Fruit fly (Drosophila melanogaster): ENCODE results near the gene CG10098.

The CG10098 gene

dm6 chr3R:7171384-7172099 lies 47.2 kb downstream of the CG10098 start (continued):
- TF ChIP-seq CG7963 (GFP tag; IDR thresholded peaks at IDR 0.05; ENCODE audit: partially characterized antibody) (no peak), tgo (GFP tag; IDR thresholded peaks at IDR 0.05) (no peak), ap (GFP tag; IDR thresholded peaks at IDR 0.05) (no peak), CG6689 (GFP tag; IDR thresholded peaks at IDR 0.05) (no peak), CG17829 (tag; optimal IDR thresholded peaks at IDR 0.05) (no peak), grn (GFP tag; optimal IDR thresholded peaks at IDR 0.05) (no peak), CG15514 (GFP tag; optimal IDR thresholded peaks at IDR 0.05) (no peak), Sin3A (optimal IDR thresholded peaks at IDR 0.05) (no peak), CG3163 (GFP tag; optimal IDR thresholded peaks at IDR 0.05) (no peak), CG9727 (GFP tag; optimal IDR thresholded peaks at IDR 0.05) (peak; percentile 16), Ptx1 (GFP tag; IDR thresholded peaks at IDR 0.05) (no peak), Scr (GFP tag; IDR thresholded peaks at IDR 0.05; ENCODE audit: partially characterized antibody) (no peak), ssp (GFP tag; IDR thresholded peaks at IDR 0.05) (no peak), Trl (optimal IDR thresholded peaks at IDR 0.05) (no peak), Trl (GFP tag; optimal IDR thresholded peaks at IDR 0.05) (no peak), chm (GFP tag; IDR thresholded peaks at IDR 0.05) (no peak), Ets65A (GFP tag) (peak; percentile 91), Sox102F (GFP tag; optimal IDR thresholded peaks at IDR 0.05) (peak; percentile 30), CG7928 (GFP tag; optimal IDR thresholded peaks at IDR 0.05) (no peak), chn (GFP tag; optimal IDR thresholded peaks at IDR 0.05) (no peak), sug (tag; optimal IDR thresholded peaks at IDR 0.05) (no peak), Blimp-1 (GFP tag; optimal IDR thresholded peaks at IDR 0.05) (peak; percentile 57), CoRest (tag; optimal IDR thresholded peaks at IDR 0.05) (peak; percentile 11), Lhr (GFP tag; optimal IDR thresholded peaks at IDR 0.05) (no peak), CG12659 (GFP tag; optimal IDR thresholded peaks at IDR 0.05) (no peak), zf30C (GFP tag; optimal IDR thresholded peaks at IDR 0.05) (no peak), Hr78 (GFP tag; optimal IDR thresholded peaks at IDR 0.05) (no peak), al (GFP tag; IDR thresholded peaks at IDR 0.05) (no peak), gcm2 (GFP tag; optimal IDR thresholded peaks at IDR 0.05) (no peak), E2f1 (GFP tag; IDR thresholded peaks at IDR 0.05) (no peak), Nf-YA (GFP tag; IDR thresholded peaks at IDR 0.05) (no peak), Opbp (GFP tag; IDR thresholded peaks at IDR 0.05; ENCODE audit: partially characterized antibody) (no peak), NC2α (GFP tag; optimal IDR thresholded peaks at IDR 0.05) (no peak), dimm (GFP tag; IDR thresholded peaks at IDR 0.05) (no peak), grau (tag; optimal IDR thresholded peaks at IDR 0.05) (no peak), Tbp (GFP tag; optimal IDR thresholded peaks at IDR 0.05) (no peak), gt (GFP tag; IDR thresholded peaks at IDR 0.05) (no peak), hth (optimal IDR thresholded peaks at IDR 0.05) (no peak), Asciz (GFP tag; optimal IDR thresholded peaks at IDR 0.05) (no peak), Hmr (GFP tag; optimal IDR thresholded peaks at IDR 0.05) (no peak), CG42726 (GFP tag; IDR thresholded peaks at IDR 0.05; ENCODE audit: partially characterized antibody) (no peak), ro (GFP tag; IDR thresholded peaks at IDR 0.05) (no peak), CG2712 (tag; optimal IDR thresholded peaks at IDR 0.05) (peak; percentile 65), CG13424 (tag; optimal IDR thresholded peaks at IDR 0.05) (peak; percentile 18), Pdp1 (GFP tag; optimal IDR thresholded peaks at IDR 0.05) (no peak), D19A (tag; optimal IDR thresholded peaks at IDR 0.05) (peak; percentile 59), CG4820 (GFP tag; optimal IDR thresholded peaks at IDR 0.05) (no peak), CG12236 (GFP tag; optimal IDR thresholded peaks at IDR 0.05) (no peak), D19B (GFP tag; optimal IDR thresholded peaks at IDR 0.05) (no peak), TFAM (GFP tag; optimal IDR thresholded peaks at IDR 0.05) (no peak), CG10565 (GFP tag; optimal IDR thresholded peaks at IDR 0.05) (no peak)
